Worm (Caenorhabditis elegans) whole organism, L1 larva: ENCODE data around the gene pst-2.

Experiments used
- C16A3.4 ChIP-seq: fragments of 150-350 bp; optimal IDR thresholded peaks from 2 replicates; lab custom pipeline; 2014; ENCODE audit warnings: missing biosample characterization, missing genetic modification characterization
- C34B4.2 ChIP-seq: sonication (generic microtip); optimal IDR thresholded peaks from 2 replicates; lab custom pipeline; 2017; ENCODE audit warnings: mild to moderate bottlenecking, missing genetic modification characterization, missing compliant biosample characterization
- Y116A8C.19 ChIP-seq: sonication (generic microtip); optimal IDR thresholded peaks from 2 replicates; lab custom pipeline; 2016; ENCODE audit warnings: missing compliant biosample characterization, missing genetic modification characterization, borderline replicate concordance
- aha-1 ChIP-seq: fragments of 150-350 bp; optimal IDR thresholded peaks from 2 replicates; lab custom pipeline; 2014; ENCODE audit warnings: missing biosample characterization, missing genetic modification characterization
- alr-1 ChIP-seq: fragments of 200-800 bp; sonication (Bioruptor generic); optimal IDR thresholded peaks from 2 replicates; lab custom pipeline; 2018; ENCODE audit warnings: borderline replicate concordance, mild to moderate bottlenecking, missing genetic modification characterization, missing compliant biosample characterization
- blmp-1 ChIP-seq: fragments of 150-350 bp; optimal IDR thresholded peaks from 2 replicates; lab custom pipeline; 2014; ENCODE audit warnings: missing biosample characterization, missing genetic modification characterization
- ceh-63 ChIP-seq: fragments of 200-800 bp; sonication (Bioruptor generic); optimal IDR thresholded peaks from 2 replicates; lab custom pipeline; 2018; ENCODE audit warnings: mild to moderate bottlenecking, missing genetic modification characterization, missing compliant biosample characterization
- ceh-8 ChIP-seq: fragments of 200-800 bp; sonication (Bioruptor generic); optimal IDR thresholded peaks from 2 replicates; lab custom pipeline; 2018; ENCODE audit warnings: mild to moderate bottlenecking, missing genetic modification characterization, moderate library complexity, missing compliant biosample characterization
- ceh-82 ChIP-seq, 3 experiments: fragments of 150-350 bp in 1 of 3; sonication (generic microtip) in 2 of 3; optimal IDR thresholded peaks; 2 replicates each; lab custom pipeline; 2014 to 2017; ENCODE audit warnings: missing biosample characterization in 3 of 3, missing genetic modification characterization in 3 of 3
- ceh-88 ChIP-seq: fragments of 200-800 bp; sonication (Bioruptor generic); IDR thresholded peaks from 2 replicates; pipeline ENCODE4 v1.3.6; 2022; ENCODE audit warnings: missing genetic modification characterization, missing compliant biosample characterization
- ceh-90 ChIP-seq: sonication (generic microtip); optimal IDR thresholded peaks from 2 replicates; lab custom pipeline; 2016; ENCODE audit warnings: missing genetic modification characterization, missing compliant biosample characterization
- dsc-1 ChIP-seq: sonication (generic microtip); optimal IDR thresholded peaks from 2 replicates; lab custom pipeline; 2016; ENCODE audit warnings: mild to moderate bottlenecking, missing genetic modification characterization, missing compliant biosample characterization
- efl-1 ChIP-seq, 4 experiments: fragments of 150-350 bp; optimal IDR thresholded peaks in 3 of 4; peaks in 1 of 4; 1 replicate in 1 of 4; 2 replicates in 3 of 4; lab custom pipeline; 2014; ENCODE audit warnings: missing biosample characterization in 2 of 4, missing genetic modification characterization in 2 of 4, missing genetic modification reagents in 2 of 4
- fkh-10 ChIP-seq: sonication (generic microtip); optimal IDR thresholded peaks from 2 replicates; lab custom pipeline; 2017; ENCODE audit warnings: missing biosample characterization, missing genetic modification reagents, missing genetic modification characterization
- fkh-4 ChIP-seq: sonication (generic microtip); optimal IDR thresholded peaks from 2 replicates; lab custom pipeline; 2016; ENCODE audit warnings: missing compliant biosample characterization, missing genetic modification characterization, borderline replicate concordance
- fkh-8 ChIP-seq: sonication (generic microtip); optimal IDR thresholded peaks from 2 replicates; lab custom pipeline; 2016; ENCODE audit warnings: mild to moderate bottlenecking, missing genetic modification characterization, missing compliant biosample characterization
- grh-1 ChIP-seq: fragments of 200-800 bp; sonication (Bioruptor generic); IDR thresholded peaks from 2 replicates; pipeline ENCODE4 v1.3.6; 2022; ENCODE audit warnings: missing genetic modification reagents, missing genetic modification characterization, missing compliant biosample characterization
- lin-13 ChIP-seq: fragments of 150-350 bp; optimal IDR thresholded peaks from 2 replicates; lab custom pipeline; 2014; ENCODE audit warnings: missing biosample characterization, missing genetic modification reagents, missing genetic modification characterization
- lin-14 ChIP-seq: fragments of 200-800 bp; sonication (Bioruptor generic); optimal IDR thresholded peaks from 2 replicates; lab custom pipeline; 2018; ENCODE audit warnings: mild to moderate bottlenecking, missing genetic modification characterization, moderate library complexity, missing compliant biosample characterization
- lin-15B ChIP-seq: fragments of 150-350 bp; sonication (generic microtip); optimal IDR thresholded peaks from 3 replicates; lab custom pipeline; 2014; ENCODE audit warnings: missing biosample characterization, missing genetic modification characterization
- mef-2 ChIP-seq: fragments of 150-350 bp; optimal IDR thresholded peaks from 2 replicates; lab custom pipeline; 2014; ENCODE audit warnings: missing biosample characterization, missing genetic modification characterization
- nhr-11 ChIP-seq: fragments of 150-350 bp; optimal IDR thresholded peaks from 2 replicates; lab custom pipeline; 2014; ENCODE audit warnings: missing biosample characterization, missing genetic modification characterization
- nhr-12 ChIP-seq: sonication (generic microtip); optimal IDR thresholded peaks from 2 replicates; lab custom pipeline; 2017; ENCODE audit warnings: missing biosample characterization, missing genetic modification characterization
- nhr-19 ChIP-seq: fragments of 200-800 bp; sonication (Bioruptor generic); conservative IDR thresholded peaks from 2 replicates; pipeline ENCODE4 v1.3.6; 2022; ENCODE audit warnings: missing genetic modification characterization, missing compliant biosample characterization
- nhr-237 ChIP-seq: fragments of 150-350 bp; optimal IDR thresholded peaks from 2 replicates; lab custom pipeline; 2014; ENCODE audit warnings: missing biosample characterization, missing genetic modification characterization
- nhr-28 ChIP-seq: fragments of 150-350 bp; optimal IDR thresholded peaks from 2 replicates; lab custom pipeline; 2014; ENCODE audit warnings: missing biosample characterization, missing genetic modification characterization
- nhr-76 ChIP-seq: sonication (generic microtip); optimal IDR thresholded peaks from 2 replicates; lab custom pipeline; 2017; ENCODE audit warnings: missing biosample characterization, missing genetic modification characterization
- pax-3 ChIP-seq: fragments of 200-800 bp; sonication (Bioruptor generic); optimal IDR thresholded peaks from 2 replicates; lab custom pipeline; 2018; ENCODE audit warnings: mild to moderate bottlenecking, missing genetic modification characterization, moderate library complexity, missing compliant biosample characterization
- skn-1 ChIP-seq: fragments of 150-350 bp; optimal IDR thresholded peaks from 2 replicates; lab custom pipeline; 2014; ENCODE audit warnings: missing biosample characterization, missing genetic modification characterization
- snpc-4 ChIP-seq: fragments of 150-350 bp; optimal IDR thresholded peaks from 2 replicates; lab custom pipeline; 2014; ENCODE audit warnings: missing biosample characterization, missing genetic modification characterization
- snu-23 ChIP-seq: sonication (generic microtip); optimal IDR thresholded peaks from 2 replicates; lab custom pipeline; 2016; ENCODE audit warnings: missing genetic modification characterization, missing compliant biosample characterization
- sox-4 ChIP-seq: sonication (generic microtip); optimal IDR thresholded peaks from 2 replicates; lab custom pipeline; 2016; ENCODE audit warnings: missing genetic modification characterization, missing compliant biosample characterization
- sptf-1 ChIP-seq: fragments of 150-350 bp; optimal IDR thresholded peaks from 2 replicates; lab custom pipeline; 2014; ENCODE audit warnings: missing biosample characterization, missing genetic modification characterization
- sup-37 ChIP-seq: fragments of 200-800 bp; sonication (Bioruptor generic); optimal IDR thresholded peaks from 2 replicates; lab custom pipeline; 2018; ENCODE audit warnings: mild to moderate bottlenecking, missing genetic modification characterization, missing compliant biosample characterization
- unc-62 ChIP-seq: fragments of 150-350 bp; optimal IDR thresholded peaks from 2 replicates; lab custom pipeline; 2014; ENCODE audit warnings: missing biosample characterization, missing genetic modification reagents, missing genetic modification characterization
- unc-86 ChIP-seq: sonication (generic microtip); optimal IDR thresholded peaks from 2 replicates; lab custom pipeline; 2016; ENCODE audit warnings: missing genetic modification characterization, missing compliant biosample characterization
- unc-98 ChIP-seq: fragments of 200-800 bp; sonication (Bioruptor generic); IDR thresholded peaks from 2 replicates; pipeline ENCODE4 v1.3.6; 2022; ENCODE audit warnings: missing genetic modification characterization, missing compliant biosample characterization
- vab-15 ChIP-seq: sonication (generic microtip); optimal IDR thresholded peaks from 2 replicates; lab custom pipeline; 2017; ENCODE audit warnings: missing genotype, mild to moderate bottlenecking, missing genetic modification characterization, missing compliant biosample characterization

pst-2 gene

DNA sequence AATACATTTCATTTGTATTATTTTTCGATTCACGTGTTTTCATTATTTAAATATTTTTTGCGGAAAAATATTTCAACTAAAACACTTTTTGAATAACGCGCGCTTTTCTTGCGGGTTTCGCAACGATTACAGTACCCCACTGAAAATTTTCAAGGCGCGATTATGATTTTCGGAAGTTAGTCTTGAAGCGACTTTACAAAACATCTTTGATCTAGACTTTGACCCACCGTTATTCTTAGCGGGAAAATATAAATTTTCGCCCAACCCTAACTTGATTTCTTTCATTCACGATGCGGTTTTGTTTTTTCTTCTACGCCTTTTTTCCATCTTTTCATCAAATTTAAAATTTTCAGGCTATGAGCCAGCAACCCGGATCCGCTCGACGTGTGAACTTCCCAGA is 47.6 kb downstream of the pst-2 start, which contains the start of gene egg-1:
egg-1 (plus strand) TSS at position 354 of the 400 bp plus-strand sequence.
- no peak for TF ChIP-seq unc-86
- TF ChIP-seq efl-1 (optimal IDR thresholded peaks at IDR 0.05; lab: Kevin White, UChicago): no peak
- TF ChIP-seq efl-1 (GFP tag; optimal IDR thresholded peaks at IDR 0.05 in 1 of 2; lab: Kevin White, UChicago): no peak
- TF ChIP-seq nhr-28 (tag; lab: Kevin White, UChicago): no peak
- no peak for TF ChIP-seq unc-98
- no peak for TF ChIP-seq lin-15B (tag; lab: Kevin White, UChicago)
- no peak for TF ChIP-seq nhr-11 (tag; lab: Kevin White, UChicago)
- no peak for TF ChIP-seq nhr-237 (tag; lab: Kevin White, UChicago)
- no peak for TF ChIP-seq sptf-1 (tag; lab: Kevin White, UChicago)
- TF ChIP-seq lin-13 (GFP tag; lab: Kevin White, UChicago): no peak
- TF ChIP-seq ceh-82 (tag; optimal IDR thresholded peaks at IDR 0.05; lab: Kevin White, UChicago): no peak
- no peak for TF ChIP-seq grh-1 (GFP tag; lab: Robert Waterston, UW)
- no peak for TF ChIP-seq fkh-8 (tag; lab: Kevin White, UChicago)
- no peak for TF ChIP-seq unc-62
- TF ChIP-seq mef-2 (tag; lab: Kevin White, UChicago): no peak
- TF ChIP-seq pax-3 (tag; lab: Kevin White, UChicago): no peak
- TF ChIP-seq snpc-4: no peak
- no peak for TF ChIP-seq aha-1 (tag; lab: Kevin White, UChicago)
- no peak for TF ChIP-seq skn-1 (tag; lab: Kevin White, UChicago)
- TF ChIP-seq nhr-12 (tag; lab: Kevin White, UChicago): no peak
- TF ChIP-seq nhr-19 (GFP tag; lab: Robert Waterston, UW): no peak
- TF ChIP-seq, all 84 proteins: peak for 0

ce11 chrIII:5729367-5729766 is 49.1 kb downstream of the pst-2 start:
- TF ChIP-seq ceh-8 (GFP tag; lab: Kevin White, UChicago): no peak
- TF ChIP-seq Y116A8C.19 (tag; lab: Kevin White, UChicago): no peak
- TF ChIP-seq lin-14: no peak
- TF ChIP-seq fkh-10 (GFP tag; lab: Kevin White, UChicago): no peak
- no peak for TF ChIP-seq nhr-28 (tag; lab: Kevin White, UChicago)
- no peak for TF ChIP-seq alr-1
- TF ChIP-seq fkh-4 (tag; lab: Kevin White, UChicago): no peak
- TF ChIP-seq, all 84 proteins: peak for 0

ce11 chrIII:5730041-5730440 is 49.8 kb downstream of the pst-2 start:
- TF ChIP-seq sptf-1 (tag; lab: Kevin White, UChicago): no peak
- no peak for TF ChIP-seq snu-23 (GFP tag; lab: Kevin White, UChicago)
- TF ChIP-seq blmp-1 (tag; lab: Kevin White, UChicago): no peak
- no peak for TF ChIP-seq snpc-4
- TF ChIP-seq unc-86: no peak
- TF ChIP-seq fkh-4 (tag; lab: Kevin White, UChicago): no peak
- TF ChIP-seq dsc-1 (tag; lab: Kevin White, UChicago): no peak
- no peak for TF ChIP-seq nhr-12 (tag; lab: Kevin White, UChicago)
- no peak for TF ChIP-seq sup-37 (GFP tag; lab: Kevin White, UChicago)
- TF ChIP-seq ceh-88 (GFP tag; lab: Robert Waterston, UW): no peak
- no peak for TF ChIP-seq ceh-90 (tag; lab: Kevin White, UChicago)
- no peak for TF ChIP-seq nhr-76 (tag; lab: Kevin White, UChicago)
- no peak for TF ChIP-seq ceh-63 (GFP tag; lab: Kevin White, UChicago)
- no peak for TF ChIP-seq vab-15 (tag; lab: Kevin White, UChicago)
- TF ChIP-seq sox-4 (tag; lab: Kevin White, UChicago): no peak
- TF ChIP-seq skn-1 (tag; lab: Kevin White, UChicago): no peak
- no peak for TF ChIP-seq C16A3.4 (tag; lab: Kevin White, UChicago)
- no peak for TF ChIP-seq C34B4.2
- no peak for TF ChIP-seq nhr-28 (tag; lab: Kevin White, UChicago)
- TF ChIP-seq nhr-237 (tag; lab: Kevin White, UChicago): no peak
